Fruit fly (Drosophila melanogaster) whole organism, embryonic: ENCODE data around the gene CG32437.

Experiments
- Adf1 ChIP-seq: fragments of 200-800 bp; sonication (Bioruptor generic); IDR thresholded peaks from 2 replicates; pipeline ENCODE4 v1.3.6; 2022; ENCODE audit warnings: missing biosample characterization, missing genetic modification characterization
- Antp ChIP-seq: fragments of 200-800 bp; sonication (Bioruptor generic); optimal IDR thresholded peaks from 3 replicates; lab custom pipeline; 2016; ENCODE audit warnings: missing biosample characterization, missing genetic modification characterization
- CG11560 ChIP-seq: fragments of 200-800 bp; sonication (Bioruptor generic); IDR thresholded peaks from 3 replicates; pipeline ENCODE4 v1.3.6; 2022; ENCODE audit warnings: missing biosample characterization, missing genetic modification characterization
- CG12219 ChIP-seq: fragments of 200-800 bp; sonication (Bioruptor generic); optimal IDR thresholded peaks from 3 replicates; lab custom pipeline; 2018; ENCODE audit warnings: missing biosample characterization, mild to moderate bottlenecking, missing genetic modification characterization
- CG12769 ChIP-seq: fragments of 200-800 bp; sonication (Bioruptor generic); optimal IDR thresholded peaks from 2 replicates; lab custom pipeline; 2019; ENCODE audit warnings: missing biosample characterization, mild to moderate bottlenecking, missing genetic modification characterization, moderate library complexity
- CG14860 ChIP-seq: fragments of 200-800 bp; sonication (Bioruptor generic); IDR thresholded peaks from 3 replicates; pipeline ENCODE4 v1.3.6; 2022; ENCODE audit warnings: missing biosample characterization, missing genetic modification characterization; ENCODE audit not compliant: partially characterized antibody
- CG14965 ChIP-seq: fragments of 200-800 bp; sonication (Bioruptor generic); optimal IDR thresholded peaks from 2 replicates; lab custom pipeline; 2016; ENCODE audit warnings: missing biosample characterization, missing genetic modification characterization, borderline replicate concordance
- CG1529 ChIP-seq: fragments of 200-800 bp; sonication (Bioruptor generic); optimal IDR thresholded peaks from 3 replicates; lab custom pipeline; 2018; ENCODE audit warnings: missing biosample characterization, missing genetic modification characterization
- CG15514 ChIP-seq: fragments of 200-800 bp; sonication (Bioruptor generic); optimal IDR thresholded peaks from 3 replicates; lab custom pipeline; 2017; ENCODE audit warnings: missing biosample characterization, missing genetic modification characterization, mild to moderate bottlenecking, moderate library complexity, missing genetic modification reagents
- CG2120 ChIP-seq: fragments of 200-800 bp; sonication (Bioruptor generic); optimal IDR thresholded peaks from 3 replicates; lab custom pipeline; 2016; ENCODE audit warnings: missing biosample characterization, missing genetic modification characterization
- CG31388 ChIP-seq: fragments of 200-800 bp; sonication (Bioruptor generic); optimal IDR thresholded peaks from 2 replicates; lab custom pipeline; 2016; ENCODE audit warnings: missing biosample characterization, missing genetic modification characterization
- CG3163 ChIP-seq: fragments of 200-800 bp; sonication (Bioruptor generic); optimal IDR thresholded peaks from 3 replicates; lab custom pipeline; 2016; ENCODE audit warnings: missing biosample characterization, missing genetic modification characterization
- CG32532 ChIP-seq: fragments of 200-800 bp; sonication (Bioruptor generic); IDR thresholded peaks from 2 replicates; pipeline ENCODE4 v1.3.6; 2022; ENCODE audit warnings: missing biosample characterization, missing genetic modification characterization
- CG6654 ChIP-seq: fragments of 200-800 bp; sonication (Bioruptor generic); optimal IDR thresholded peaks from 2 replicates; lab custom pipeline; 2017; ENCODE audit warnings: missing biosample characterization, mild to moderate bottlenecking, missing genetic modification characterization
- CG7745 ChIP-seq: fragments of 200-800 bp; sonication (Bioruptor generic); optimal IDR thresholded peaks from 2 replicates; lab custom pipeline; 2018; ENCODE audit warnings: missing biosample characterization, mild to moderate bottlenecking, missing genetic modification characterization, moderate library complexity
- CG9437 ChIP-seq: fragments of 200-800 bp; sonication (Bioruptor generic); optimal IDR thresholded peaks from 2 replicates; lab custom pipeline; 2018; ENCODE audit warnings: missing biosample characterization, mild to moderate bottlenecking, missing genetic modification characterization
- Chrac-16 ChIP-seq: fragments of 200-800 bp; sonication (Bioruptor generic); optimal IDR thresholded peaks from 3 replicates; lab custom pipeline; 2016; ENCODE audit warnings: missing biosample characterization, missing genetic modification characterization
- CkIIα-i1 ChIP-seq: fragments of 200-800 bp; sonication (Bioruptor generic); IDR thresholded peaks from 2 replicates; pipeline ENCODE4 v1.3.6; 2022; ENCODE audit warnings: missing biosample characterization, missing genetic modification characterization
- Dek ChIP-seq: fragments of 200-800 bp; sonication (Bioruptor generic); optimal IDR thresholded peaks from 3 replicates; lab custom pipeline; 2019; ENCODE audit warnings: missing biosample characterization, mild to moderate bottlenecking, missing genetic modification characterization, moderate library complexity
- Dll ChIP-seq: fragments of 200-800 bp; sonication (Bioruptor generic); IDR thresholded peaks from 4 replicates; pipeline ENCODE4 v1.3.6; 2022; ENCODE audit warnings: missing biosample characterization, missing genetic modification characterization; ENCODE audit not compliant: partially characterized antibody
- E2f2 ChIP-seq: fragments of 200-800 bp; sonication (Bioruptor generic); IDR thresholded peaks from 2 replicates; pipeline ENCODE4 v1.3.6; 2022; ENCODE audit warnings: missing biosample characterization, missing genetic modification characterization
- Ets65A ChIP-seq: fragments of 200-800 bp; sonication (Bioruptor generic); peaks from one replicate; lab custom pipeline; 2016; ENCODE audit warnings: missing biosample characterization, missing genetic modification characterization
- Fer1 ChIP-seq: fragments of 200-800 bp; sonication (Bioruptor generic); optimal IDR thresholded peaks from 2 replicates; lab custom pipeline; 2017; ENCODE audit warnings: missing biosample characterization, mild to moderate bottlenecking, missing genetic modification characterization
- HLH3B ChIP-seq: fragments of 200-800 bp; sonication (Bioruptor generic); IDR thresholded peaks from 2 replicates; pipeline ENCODE4 v1.3.6; 2022; ENCODE audit warnings: missing biosample characterization, missing genetic modification characterization
- HmgD ChIP-seq: fragments of 200-800 bp; sonication (Bioruptor generic); optimal IDR thresholded peaks from 3 replicates; lab custom pipeline; 2016; ENCODE audit warnings: missing biosample characterization, missing genetic modification characterization
- Lim3 ChIP-seq: fragments of 200-800 bp; sonication (Bioruptor generic); IDR thresholded peaks from 2 replicates; pipeline ENCODE4 v1.3.6; 2022; ENCODE audit warnings: missing biosample characterization, missing genetic modification characterization
- MESR4 ChIP-seq: fragments of 200-800 bp; sonication (Bioruptor generic); optimal IDR thresholded peaks from 2 replicates; lab custom pipeline; 2018; ENCODE audit warnings: missing biosample characterization, mild to moderate bottlenecking, missing genetic modification characterization, moderate library complexity
- Mes4 ChIP-seq: fragments of 200-800 bp; sonication (Bioruptor generic); optimal IDR thresholded peaks from 2 replicates; lab custom pipeline; 2016; ENCODE audit warnings: missing biosample characterization, missing genetic modification characterization
- Nf-YC ChIP-seq: fragments of 200-800 bp; optimal IDR thresholded peaks from 3 replicates; lab custom pipeline; 2019; ENCODE audit warnings: missing biosample characterization, mild to moderate bottlenecking, missing genetic modification characterization, moderate library complexity
- Poxn ChIP-seq: fragments of 200-800 bp; sonication (Bioruptor generic); IDR thresholded peaks from 2 replicates; pipeline ENCODE4 v1.3.6; 2022; ENCODE audit warnings: missing biosample characterization, missing genetic modification characterization
- Sin3A ChIP-seq: fragments of >200 bp; optimal IDR thresholded peaks from 2 replicates; lab custom pipeline; 2018
- Sox100B ChIP-seq: fragments of 200-800 bp; sonication (Bioruptor generic); optimal IDR thresholded peaks from 3 replicates; lab custom pipeline; 2018; ENCODE audit warnings: missing biosample characterization, mild to moderate bottlenecking, missing genetic modification characterization
- Xbp1 ChIP-seq: fragments of 200-800 bp; sonication (Bioruptor generic); optimal IDR thresholded peaks from 3 replicates; lab custom pipeline; 2016; ENCODE audit warnings: missing biosample characterization, mild to moderate bottlenecking, missing genetic modification characterization
- ara ChIP-seq: fragments of 200-800 bp; sonication (Bioruptor generic); IDR thresholded peaks from 2 replicates; pipeline ENCODE4 v1.3.6; 2022; ENCODE audit warnings: missing biosample characterization, missing genetic modification characterization
- ase ChIP-seq: fragments of 200-800 bp; sonication (Bioruptor generic); IDR thresholded peaks from 3 replicates; pipeline ENCODE4 v1.3.6; 2022; ENCODE audit warnings: missing biosample characterization, missing genetic modification characterization
- bbx ChIP-seq: fragments of 200-800 bp; sonication (Bioruptor generic); IDR thresholded peaks from 2 replicates; pipeline ENCODE4 v1.3.6; 2022; ENCODE audit warnings: missing biosample characterization, missing genetic modification characterization; ENCODE audit not compliant: partially characterized antibody
- btn ChIP-seq: fragments of 200-800 bp; sonication (Bioruptor generic); optimal IDR thresholded peaks from 2 replicates; lab custom pipeline; 2016; ENCODE audit warnings: missing biosample characterization, missing genetic modification characterization
- emc ChIP-seq: fragments of 200-800 bp; sonication (Bioruptor generic); optimal IDR thresholded peaks from 2 replicates; lab custom pipeline; 2016; ENCODE audit warnings: missing biosample characterization, missing genetic modification characterization
- gt ChIP-seq: fragments of 200-800 bp; sonication (Bioruptor generic); IDR thresholded peaks from 2 replicates; pipeline ENCODE4 v1.3.6; 2022; ENCODE audit warnings: missing biosample characterization, missing genetic modification characterization
- ind ChIP-seq: fragments of 200-800 bp; sonication (Bioruptor generic); optimal IDR thresholded peaks from 3 replicates; lab custom pipeline; 2016; ENCODE audit warnings: missing biosample characterization, missing genetic modification characterization
- jigr1 ChIP-seq: fragments of 200-800 bp; sonication (Bioruptor generic); IDR thresholded peaks from 3 replicates; pipeline ENCODE4 v1.3.6; 2022; ENCODE audit warnings: missing biosample characterization, missing genetic modification characterization
- onecut ChIP-seq: fragments of 200-800 bp; sonication (Bioruptor generic); IDR thresholded peaks from 2 replicates; pipeline ENCODE4 v1.3.6; 2022; ENCODE audit warnings: missing biosample characterization, missing genetic modification characterization
- otp ChIP-seq: fragments of 200-800 bp; sonication (Bioruptor generic); IDR thresholded peaks from 3 replicates; pipeline ENCODE4, ENCODE4 v1.3.6; 2022; ENCODE audit warnings: missing biosample characterization, missing genetic modification characterization
- pum ChIP-seq: fragments of 200-800 bp; sonication (Bioruptor generic); optimal IDR thresholded peaks from 2 replicates; lab custom pipeline; 2016; ENCODE audit warnings: missing biosample characterization, missing genetic modification characterization
- rib ChIP-seq: fragments of 200-800 bp; sonication (Bioruptor generic); IDR thresholded peaks from 2 replicates; pipeline ENCODE4 v1.3.6; 2022; ENCODE audit warnings: missing biosample characterization, missing genetic modification characterization
- tll ChIP-seq, 2 experiments: fragments of 200-800 bp in 1 of 2; fragments of >200 bp in 1 of 2; sonication (Bioruptor generic) in 1 of 2; optimal IDR thresholded peaks; 2 replicates each; lab custom pipeline; 2017 to 2019; ENCODE audit warnings: missing biosample characterization in 2 of 2, missing genetic modification characterization in 2 of 2, mild to moderate bottlenecking in 1 of 2, moderate library complexity in 1 of 2
- tx ChIP-seq: fragments of 200-800 bp; sonication (Bioruptor generic); optimal IDR thresholded peaks from 2 replicates; lab custom pipeline; 2016; ENCODE audit warnings: missing biosample characterization, missing genetic modification characterization
- unc-4 ChIP-seq: fragments of 200-800 bp; sonication (Bioruptor generic); IDR thresholded peaks from 2 replicates; pipeline ENCODE4 v1.3.6; 2022; ENCODE audit warnings: missing biosample characterization, missing genetic modification characterization; ENCODE audit not compliant: partially characterized antibody
- vfl ChIP-seq: fragments of 200-800 bp; sonication (Bioruptor generic); optimal IDR thresholded peaks from 2 replicates; lab custom pipeline; 2016; ENCODE audit warnings: missing biosample characterization, missing genetic modification characterization
- zfh1 ChIP-seq: fragments of 200-800 bp; sonication (Bioruptor generic); IDR thresholded peaks from 3 replicates; pipeline ENCODE4 v1.3.6; 2022; ENCODE audit warnings: missing biosample characterization, missing genetic modification characterization
- zfh2 ChIP-seq: fragments of 200-800 bp; sonication (Bioruptor generic); optimal IDR thresholded peaks from 2 replicates; lab custom pipeline; 2016; ENCODE audit warnings: missing biosample characterization, missing genetic modification characterization

CG32437 gene

dm6 chr3L:21347197-21347831 lies 10.2 kb upstream of the CG32437 start (continued):
- TF ChIP-seq Dek (no peak), E2f2 (no peak), Nf-YC (no peak), Antp (GFP tag; lab: Kevin White, UChicago) (peak; percentile 60), CG7745 (tag; lab: Kevin White, UChicago) (no peak), CG32532 (GFP tag; lab: Robert Waterston, UW) (peak; percentile 55; the same call in 1 of the 2 replicates), tx (GFP tag; lab: Kevin White, UChicago) (no peak), CG3163 (no peak), ind (GFP tag; lab: Kevin White, UChicago) (peak; percentile 52), emc (GFP tag; lab: Kevin White, UChicago) (peak; percentile 7), rib (GFP tag; lab: Robert Waterston, UW) (no peak), CG14860 (GFP tag; lab: Robert Waterston, UW) (no peak), Chrac-16 (peak; percentile 44), pum (GFP tag; lab: Kevin White, UChicago) (peak; percentile 50), onecut (GFP tag; lab: Robert Waterston, UW) (peak; percentile 16; the same call in 1 of the 2 replicates), ara (GFP tag; lab: Robert Waterston, UW) (no peak), vfl (GFP tag; lab: Kevin White, UChicago) (peak; percentile 6), btn (GFP tag; lab: Kevin White, UChicago) (no peak), zfh1 (no peak), Poxn (no peak), Adf1 (GFP tag; lab: Robert Waterston, UW) (no peak), Xbp1 (peak; percentile 68), CG15514 (GFP tag; lab: Kevin White, UChicago) (peak; percentile 1), tll (GFP tag; optimal IDR thresholded peaks at IDR 0.05; lab: Kevin White, UChicago) (no peak), bbx (no peak), CkIIα-i1 (no peak), HmgD (GFP tag; lab: Kevin White, UChicago) (no peak), zfh2 (GFP tag; lab: Kevin White, UChicago) (no peak), Sin3A (no peak), ase (GFP tag; lab: Robert Waterston, UW) (no peak), CG12219 (peak; percentile 9), Mes4 (GFP tag; lab: Kevin White, UChicago) (no peak), unc-4 (GFP tag; lab: Robert Waterston, UW) (no peak), otp (GFP tag; lab: Robert Waterston, UW) (0 out of 3 replicates have a peak, but pooled peaks have one; percentile 59), HLH3B (GFP tag; lab: Robert Waterston, UW) (peak; percentile 59; the same call in 1 of the 2 replicates), gt (GFP tag; lab: Robert Waterston, UW) (no peak), CG12769 (tag; lab: Kevin White, UChicago) (no peak), Lim3 (GFP tag; lab: Robert Waterston, UW) (no peak), Fer1 (no peak), Dll (GFP tag; lab: Robert Waterston, UW) (no peak), CG14965 (GFP tag; lab: Kevin White, UChicago) (no peak), jigr1 (GFP tag; lab: Robert Waterston, UW) (no peak), CG2120 (GFP tag; lab: Kevin White, UChicago) (peak; percentile 62), CG1529 (GFP tag; lab: Kevin White, UChicago) (no peak), CG9437 (GFP tag; lab: Kevin White, UChicago) (peak; percentile 53), CG11560 (tag; lab: Robert Waterston, UW) (no peak), Ets65A (peak; percentile 96), CG31388 (GFP tag; lab: Kevin White, UChicago) (peak; percentile 39), CG6654 (GFP tag; lab: Kevin White, UChicago) (peak; percentile 6), MESR4 (GFP tag; lab: Kevin White, UChicago) (no peak), Sox100B (GFP tag; lab: Kevin White, UChicago) (peak; percentile 67)
